Worm (Caenorhabditis elegans): Measurements from ENCODE around the gene F09C6.16.

Gene F09C6.16

ce11 chrV:16893440-16893839 lies 16.3 kb downstream of the F09C6.16 start, which contains the start of gene F09C6.15:
Gene F09C6.15 (plus strand): TSS chrV:16893740.
- TF ChIP-seq ztf-23 (GFP tag; IDR thresholded peaks at IDR 0.05) (no peak), tab-1 (GFP tag; IDR thresholded peaks at IDR 0.05) (no peak), med-1 (GFP tag; optimal IDR thresholded peaks at IDR 0.05; ENCODE audit: insufficient read depth) (no peak), flt-1 (GFP tag; IDR thresholded peaks at IDR 0.05) (no peak), ref-1 (GFP tag; conservative IDR thresholded peaks at IDR 0.05) (no peak), T22C8.4 (GFP tag; IDR thresholded peaks at IDR 0.05) (no peak), cog-1 (tag; optimal IDR thresholded peaks at IDR 0.05) (no peak), ztf-29 (GFP tag; IDR thresholded peaks at IDR 0.05) (no peak), klf-2 (GFP tag; conservative IDR thresholded peaks at IDR 0.05) (no peak)

- no peak for TF ChIP-seq med-1 (GFP tag; optimal IDR thresholded peaks at IDR 0.05; ENCODE audit: insufficient read depth)
- no peak for TF ChIP-seq klf-2 (GFP tag; conservative IDR thresholded peaks at IDR 0.05)
- TF ChIP-seq ref-1 (GFP tag; conservative IDR thresholded peaks at IDR 0.05): no peak
Measured at ce11 chrV:16888788-16889325, 20.9 kb downstream of the F09C6.16 start, which contains the start of the genes ifas-2 and fbxa-44. Gene ifas-2 (minus strand): TSS chrV:16888888. Gene fbxa-44 (plus strand): TSS chrV:16889275.

- TF ChIP-seq tab-1 (GFP tag; IDR thresholded peaks at IDR 0.05) (no peak), flt-1 (GFP tag; IDR thresholded peaks at IDR 0.05) (no peak), med-1 (GFP tag; optimal IDR thresholded peaks at IDR 0.05; ENCODE audit: insufficient read depth) (no peak), ztf-29 (GFP tag; IDR thresholded peaks at IDR 0.05) (no peak), ref-1 (GFP tag; conservative IDR thresholded peaks at IDR 0.05) (no peak), ztf-23 (GFP tag; IDR thresholded peaks at IDR 0.05) (no peak)
Measured at ce11 chrV:16884744-16885143, 25.0 kb downstream of the F09C6.16 start, which contains the start of gene F09C6.13. Gene F09C6.13 (plus strand): TSS chrV:16885044.

- TF ChIP-seq klf-2 (GFP tag; conservative IDR thresholded peaks at IDR 0.05) (no peak), ref-1 (GFP tag; conservative IDR thresholded peaks at IDR 0.05) (no peak), T22C8.4 (GFP tag; IDR thresholded peaks at IDR 0.05) (no peak), ztf-23 (GFP tag; IDR thresholded peaks at IDR 0.05) (no peak), ztf-29 (GFP tag; IDR thresholded peaks at IDR 0.05) (no peak), cog-1 (tag; optimal IDR thresholded peaks at IDR 0.05) (no peak), med-1 (GFP tag; optimal IDR thresholded peaks at IDR 0.05; ENCODE audit: insufficient read depth) (no peak), flt-1 (GFP tag; IDR thresholded peaks at IDR 0.05) (no peak), tab-1 (GFP tag; IDR thresholded peaks at IDR 0.05) (no peak)
Measured at ce11 chrV:16882260-16882918, 27.4 kb downstream of the F09C6.16 start, which contains the start of the genes F09C6.11 and F09C6.12. Gene F09C6.11 (minus strand): TSS chrV:16882310. Gene F09C6.12 (plus strand): TSS chrV:16882868.

ce11 chrV:16880679-16881078 lies 29.1 kb downstream of the F09C6.16 start, which contains the start of gene F09C6.14:
Gene F09C6.14 (plus strand): TSS chrV:16880979.
- TF ChIP-seq med-1 (GFP tag; optimal IDR thresholded peaks at IDR 0.05; ENCODE audit: insufficient read depth): no peak
- TF ChIP-seq T22C8.4 (GFP tag; IDR thresholded peaks at IDR 0.05): no peak
- no peak for TF ChIP-seq ztf-29 (GFP tag; IDR thresholded peaks at IDR 0.05)
- TF ChIP-seq ztf-23 (GFP tag; IDR thresholded peaks at IDR 0.05): no peak
- no peak for TF ChIP-seq tab-1 (GFP tag; IDR thresholded peaks at IDR 0.05)
- TF ChIP-seq flt-1 (GFP tag; IDR thresholded peaks at IDR 0.05): no peak
- TF ChIP-seq klf-2 (GFP tag; conservative IDR thresholded peaks at IDR 0.05): no peak
- TF ChIP-seq ref-1 (GFP tag; conservative IDR thresholded peaks at IDR 0.05): no peak
- TF ChIP-seq cog-1 (tag; optimal IDR thresholded peaks at IDR 0.05): no peak

- TF ChIP-seq flt-1 (GFP tag; IDR thresholded peaks at IDR 0.05) (no peak), tab-1 (GFP tag; IDR thresholded peaks at IDR 0.05) (no peak), ref-1 (GFP tag; conservative IDR thresholded peaks at IDR 0.05) (no peak), cog-1 (tag; optimal IDR thresholded peaks at IDR 0.05) (no peak), ztf-29 (GFP tag; IDR thresholded peaks at IDR 0.05) (no peak), klf-2 (GFP tag; conservative IDR thresholded peaks at IDR 0.05) (no peak), ztf-23 (GFP tag; IDR thresholded peaks at IDR 0.05) (no peak), T22C8.4 (GFP tag; IDR thresholded peaks at IDR 0.05) (no peak), med-1 (GFP tag; optimal IDR thresholded peaks at IDR 0.05; ENCODE audit: insufficient read depth) (no peak)
Measured at ce11 chrV:16880054-16880453, 29.7 kb downstream of the F09C6.16 start, which contains the start of gene F09C6.3. Gene F09C6.3 (minus strand): TSS chrV:16880154.

ce11 chrV:16879532-16879931 lies 30.2 kb downstream of the F09C6.16 start:
- TF ChIP-seq cog-1 (tag; optimal IDR thresholded peaks at IDR 0.05): no peak
- no peak for TF ChIP-seq med-1 (GFP tag; optimal IDR thresholded peaks at IDR 0.05; ENCODE audit: insufficient read depth)
- TF ChIP-seq ztf-29 (GFP tag; IDR thresholded peaks at IDR 0.05): no peak
- TF ChIP-seq T22C8.4 (GFP tag; IDR thresholded peaks at IDR 0.05): no peak
- TF ChIP-seq tab-1 (GFP tag; IDR thresholded peaks at IDR 0.05): no peak
- TF ChIP-seq klf-2 (GFP tag; conservative IDR thresholded peaks at IDR 0.05): no peak
- TF ChIP-seq ztf-23 (GFP tag; IDR thresholded peaks at IDR 0.05): no peak
- TF ChIP-seq ref-1 (GFP tag; conservative IDR thresholded peaks at IDR 0.05): no peak
- no peak for TF ChIP-seq flt-1 (GFP tag; IDR thresholded peaks at IDR 0.05)

ce11 chrV:16874966-16875365 lies 34.8 kb downstream of the F09C6.16 start, which contains the start of gene F49A5.10:
Gene F49A5.10 (plus strand): TSS chrV:16875266.
- no peak for TF ChIP-seq tab-1 (GFP tag; IDR thresholded peaks at IDR 0.05)
- TF ChIP-seq T22C8.4 (GFP tag; IDR thresholded peaks at IDR 0.05): no peak
- no peak for TF ChIP-seq flt-1 (GFP tag; IDR thresholded peaks at IDR 0.05)
- TF ChIP-seq med-1 (GFP tag; optimal IDR thresholded peaks at IDR 0.05; ENCODE audit: insufficient read depth): no peak
- no peak for TF ChIP-seq ztf-23 (GFP tag; IDR thresholded peaks at IDR 0.05)
- no peak for TF ChIP-seq klf-2 (GFP tag; conservative IDR thresholded peaks at IDR 0.05)
- no peak for TF ChIP-seq ref-1 (GFP tag; conservative IDR thresholded peaks at IDR 0.05)
- TF ChIP-seq ztf-29 (GFP tag; IDR thresholded peaks at IDR 0.05): no peak
- no peak for TF ChIP-seq cog-1 (tag; optimal IDR thresholded peaks at IDR 0.05)

ce11 chrV:16873642-16874041 lies 36.1 kb downstream of the F09C6.16 start, which contains the start of gene srw-23:
Gene srw-23 (plus strand): TSS chrV:16873942.
- no peak for TF ChIP-seq med-1 (GFP tag; optimal IDR thresholded peaks at IDR 0.05; ENCODE audit: insufficient read depth)
- TF ChIP-seq tab-1 (GFP tag; IDR thresholded peaks at IDR 0.05): no peak
- no peak for TF ChIP-seq ref-1 (GFP tag; conservative IDR thresholded peaks at IDR 0.05)
